Worm (Caenorhabditis elegans) whole organism, young adult: ENCODE data around the gene bath-20.

ENCODE experiments used
- F33H1.4 ChIP-seq: fragments of 200-800 bp; sonication (Bioruptor generic); IDR thresholded peaks from 2 replicates; pipeline ENCODE4 v1.3.6; 2022; ENCODE audit warnings: missing genetic modification reagents, missing genetic modification characterization, missing compliant biosample characterization
- F57C9.4 ChIP-seq: sonication (generic microtip); optimal IDR thresholded peaks from 2 replicates; lab custom pipeline; 2017; ENCODE audit warnings: mild to moderate bottlenecking, missing genetic modification characterization, missing compliant biosample characterization
- Y56A3A.18 ChIP-seq: fragments of 200-800 bp; sonication (Bioruptor generic); IDR thresholded peaks from 2 replicates; pipeline ENCODE4 v1.3.6; 2022; ENCODE audit warnings: missing genetic modification reagents, missing genetic modification characterization, missing compliant biosample characterization
- dpl-1 ChIP-seq: fragments of 150-350 bp; optimal IDR thresholded peaks from 2 replicates; lab custom pipeline; 2014; ENCODE audit warnings: missing biosample characterization, missing genetic modification reagents, missing genetic modification characterization
- hmg-20 ChIP-seq: fragments of 200-800 bp; sonication (Bioruptor generic); IDR thresholded peaks from 2 replicates; pipeline ENCODE4 v1.3.6; 2022; ENCODE audit warnings: missing genetic modification reagents, missing genetic modification characterization, missing compliant biosample characterization
- lsl-1 ChIP-seq: fragments of 200-800 bp; sonication (Bioruptor generic); optimal IDR thresholded peaks from 2 replicates; lab custom pipeline; 2018; ENCODE audit warnings: mild to moderate bottlenecking, missing genetic modification characterization, moderate library complexity, missing compliant biosample characterization
- madf-8 ChIP-seq: fragments of 200-800 bp; sonication (Bioruptor generic); conservative IDR thresholded peaks from 2 replicates; pipeline ENCODE4 v1.3.6; 2022; ENCODE audit warnings: missing genetic modification reagents, missing genetic modification characterization, missing compliant biosample characterization
- nfya-2 ChIP-seq: fragments of 200-800 bp; sonication (Bioruptor generic); IDR thresholded peaks from 2 replicates; pipeline ENCODE4 v1.3.6; 2022; ENCODE audit warnings: missing genetic modification reagents, missing genetic modification characterization, missing compliant biosample characterization
- unc-130 ChIP-seq: sonication (generic microtip); optimal IDR thresholded peaks from 2 replicates; lab custom pipeline; 2016; ENCODE audit warnings: missing genetic modification reagents, missing genetic modification characterization, missing compliant biosample characterization

DNA sequence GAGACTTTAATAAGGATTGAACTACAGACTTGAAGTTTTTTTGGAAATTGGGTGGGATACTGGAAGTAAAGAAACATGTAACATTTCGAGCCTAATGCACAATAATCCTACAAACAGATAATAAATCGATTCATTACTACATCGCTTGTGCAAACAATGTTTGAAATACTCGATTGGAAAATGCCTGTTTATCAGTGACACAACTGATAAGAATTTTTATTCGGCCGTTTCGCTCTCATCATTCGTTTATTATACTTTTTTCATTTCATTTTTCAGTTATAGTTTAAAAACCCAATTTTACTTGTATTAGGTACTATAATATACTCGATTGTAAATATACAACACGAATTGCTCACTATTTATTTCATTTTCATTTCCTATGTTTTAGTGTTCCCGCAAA is 46.6 kb downstream of the bath-20 start:
- TF ChIP-seq Y56A3A.18 (GFP tag; lab: Robert Waterston, UW) (no peak), hmg-20 (GFP tag; lab: Robert Waterston, UW) (no peak), unc-130 (no peak), nfya-2 (GFP tag; lab: Robert Waterston, UW) (no peak), F57C9.4 (tag; lab: Kevin White, UChicago) (no peak), F33H1.4 (GFP tag; lab: Robert Waterston, UW) (no peak), lsl-1 (GFP tag; lab: Kevin White, UChicago) (no peak), dpl-1 (GFP tag; lab: Kevin White, UChicago) (no peak), madf-8 (GFP tag; lab: Robert Waterston, UW) (no peak)
